Worm (Caenorhabditis elegans) whole organism, late embryonic: Measurements from ENCODE around the gene str-171.

Source experiments
- C38D4.7 ChIP-seq: fragments of 200-800 bp; sonication (Bioruptor generic); optimal IDR thresholded peaks from 2 replicates; lab custom pipeline; 2018; ENCODE audit warnings: mild to moderate bottlenecking, missing genetic modification characterization, moderate library complexity, missing compliant biosample characterization
- F13H6.1 ChIP-seq: sonication (generic microtip); optimal IDR thresholded peaks from 2 replicates; lab custom pipeline; 2016; ENCODE audit warnings: missing genetic modification characterization, missing compliant biosample characterization
- K02D7.2 ChIP-seq: sonication (generic microtip); optimal IDR thresholded peaks from 2 replicates; lab custom pipeline; 2017; ENCODE audit warnings: mild to moderate bottlenecking, missing genetic modification characterization, missing compliant biosample characterization
- T23F11.4 ChIP-seq: fragments of 200-800 bp; sonication (Bioruptor generic); optimal IDR thresholded peaks from 2 replicates; lab custom pipeline; 2018; ENCODE audit warnings: mild to moderate bottlenecking, missing genetic modification characterization, missing compliant biosample characterization
- Y22D7AL.16 ChIP-seq: sonication (generic microtip); optimal IDR thresholded peaks from 2 replicates; lab custom pipeline; 2016; ENCODE audit warnings: missing genetic modification characterization, missing compliant biosample characterization
- ama-1 ChIP-seq: fragments of 150-350 bp; optimal IDR thresholded peaks from 2 replicates; lab custom pipeline; 2014
- ceh-18 ChIP-seq: sonication (generic microtip); optimal IDR thresholded peaks from 2 replicates; lab custom pipeline; 2016; ENCODE audit warnings: missing genetic modification characterization, missing compliant biosample characterization
- ceh-19 ChIP-seq: fragments of 200-800 bp; sonication (Bioruptor generic); optimal IDR thresholded peaks from 2 replicates; lab custom pipeline; 2018; ENCODE audit warnings: mild to moderate bottlenecking, missing genetic modification characterization, missing compliant biosample characterization
- ceh-2 ChIP-seq: sonication (generic microtip); optimal IDR thresholded peaks from 2 replicates; lab custom pipeline; 2016; ENCODE audit warnings: missing genotype, missing genetic modification characterization, missing compliant biosample characterization
- ceh-22 ChIP-seq: sonication (generic microtip); optimal IDR thresholded peaks from 2 replicates; lab custom pipeline; 2017; ENCODE audit warnings: missing biosample characterization, missing genetic modification characterization
- ceh-34 ChIP-seq: sonication (generic microtip); optimal IDR thresholded peaks from 2 replicates; lab custom pipeline; 2016; ENCODE audit warnings: mild to moderate bottlenecking, missing genetic modification characterization, missing compliant biosample characterization
- ceh-45 ChIP-seq: fragments of 200-800 bp; sonication (Bioruptor generic); IDR thresholded peaks from 2 replicates; pipeline ENCODE4 v1.3.6; 2022; ENCODE audit warnings: missing genetic modification reagents, missing genetic modification characterization, missing compliant biosample characterization
- ceh-48 ChIP-seq: sonication (generic microtip); optimal IDR thresholded peaks from 2 replicates; lab custom pipeline; 2016; ENCODE audit warnings: missing genetic modification characterization, inconsistent platforms, missing compliant biosample characterization
- ceh-9 ChIP-seq: sonication (generic microtip); optimal IDR thresholded peaks from 2 replicates; lab custom pipeline; 2016; ENCODE audit warnings: mild to moderate bottlenecking, missing genetic modification characterization, inconsistent platforms, missing compliant biosample characterization
- che-1 ChIP-seq: sonication (generic microtip); optimal IDR thresholded peaks from 2 replicates; lab custom pipeline; 2016; ENCODE audit warnings: mild to moderate bottlenecking, missing genetic modification characterization, missing compliant biosample characterization
- dmd-4 ChIP-seq: sonication (generic microtip); optimal IDR thresholded peaks from 2 replicates; lab custom pipeline; 2016; ENCODE audit warnings: borderline replicate concordance, missing genetic modification characterization, missing compliant biosample characterization
- elt-2 ChIP-seq: sonication (generic microtip); optimal IDR thresholded peaks from 2 replicates; lab custom pipeline; 2016; ENCODE audit warnings: missing genetic modification reagents, missing genetic modification characterization, missing compliant biosample characterization
- elt-4 ChIP-seq: sonication (generic microtip); optimal IDR thresholded peaks from 2 replicates; lab custom pipeline; 2016; ENCODE audit warnings: missing genetic modification characterization, missing compliant biosample characterization
- ets-4 ChIP-seq: sonication (generic microtip); optimal IDR thresholded peaks from 2 replicates; lab custom pipeline; 2016; ENCODE audit warnings: missing genetic modification characterization, missing compliant biosample characterization
- eyg-1 ChIP-seq: sonication (generic microtip); optimal IDR thresholded peaks from 2 replicates; lab custom pipeline; 2016; ENCODE audit warnings: missing genotype, missing genetic modification characterization, missing compliant biosample characterization
- fax-1 ChIP-seq: sonication (generic microtip); optimal IDR thresholded peaks from 2 replicates; lab custom pipeline; 2016; ENCODE audit warnings: missing genotype, missing genetic modification characterization, missing compliant biosample characterization
- fkh-10 ChIP-seq: fragments of 150-350 bp; optimal IDR thresholded peaks from 2 replicates; lab custom pipeline; 2014; ENCODE audit warnings: missing biosample characterization, missing genetic modification reagents, missing genetic modification characterization
- gmeb-2 ChIP-seq: sonication (generic microtip); optimal IDR thresholded peaks from 2 replicates; lab custom pipeline; 2016; ENCODE audit warnings: missing genetic modification characterization, inconsistent platforms, missing compliant biosample characterization
- hlh-15 ChIP-seq: sonication (generic microtip); optimal IDR thresholded peaks from 2 replicates; lab custom pipeline; 2016; ENCODE audit warnings: missing genetic modification characterization, missing compliant biosample characterization
- lim-6 ChIP-seq: sonication (generic microtip); optimal IDR thresholded peaks from 2 replicates; lab custom pipeline; 2016; ENCODE audit warnings: missing genetic modification characterization, missing compliant biosample characterization
- madf-2 ChIP-seq: sonication (generic microtip); optimal IDR thresholded peaks from 2 replicates; lab custom pipeline; 2017; ENCODE audit warnings: missing genetic modification characterization, missing compliant biosample characterization
- nfya-1 ChIP-seq: sonication (generic microtip); optimal IDR thresholded peaks from 2 replicates; lab custom pipeline; 2017; ENCODE audit warnings: missing genetic modification characterization, mild to moderate bottlenecking, missing compliant biosample characterization, antibody characterized with exemption, moderate library complexity
- nhr-11 ChIP-seq: fragments of 150-350 bp; optimal IDR thresholded peaks from 2 replicates; lab custom pipeline; 2014; ENCODE audit warnings: missing biosample characterization, missing genetic modification characterization
- npax-4 ChIP-seq: sonication (generic microtip); optimal IDR thresholded peaks from 2 replicates; lab custom pipeline; 2016; ENCODE audit warnings: missing genetic modification characterization, missing compliant biosample characterization
- odd-2 ChIP-seq: sonication (generic microtip); optimal IDR thresholded peaks from 2 replicates; lab custom pipeline; 2017; ENCODE audit warnings: antibody characterized with exemption, mild to moderate bottlenecking, missing genetic modification characterization, missing compliant biosample characterization
- pqm-1 ChIP-seq: sonication (generic microtip); optimal IDR thresholded peaks from 2 replicates; lab custom pipeline; 2016; ENCODE audit warnings: missing genetic modification characterization, missing compliant biosample characterization
- pros-1 ChIP-seq: fragments of 150-350 bp; optimal IDR thresholded peaks from 2 replicates; lab custom pipeline; 2014; ENCODE audit warnings: missing biosample characterization, missing genetic modification reagents, missing genetic modification characterization
- ref-2 ChIP-seq: sonication (generic microtip); optimal IDR thresholded peaks from 2 replicates; lab custom pipeline; 2016; ENCODE audit warnings: missing genetic modification characterization, missing compliant biosample characterization
- rnt-1 ChIP-seq: sonication (generic microtip); optimal IDR thresholded peaks from 2 replicates; lab custom pipeline; 2016; ENCODE audit warnings: missing genetic modification characterization, missing compliant biosample characterization
- sdc-2 ChIP-seq: sonication (generic microtip); optimal IDR thresholded peaks from 2 replicates; lab custom pipeline; 2016; ENCODE audit warnings: missing genotype, missing genetic modification characterization, missing compliant biosample characterization
- sox-4 ChIP-seq: sonication (generic microtip); optimal IDR thresholded peaks from 2 replicates; lab custom pipeline; 2017; ENCODE audit warnings: mild to moderate bottlenecking, missing genetic modification characterization, inconsistent platforms, missing compliant biosample characterization
- unc-3 ChIP-seq, 2 experiments: fragments of 200-800 bp in 1 of 2; sonication (Bioruptor generic) in 1 of 2; sonication (generic microtip) in 1 of 2; conservative IDR thresholded peaks in 1 of 2; optimal IDR thresholded peaks in 1 of 2; 2 replicates each; pipeline versions ENCODE4 v1.3.6 to Lab custom; 2016 to 2022; ENCODE audit warnings: missing compliant biosample characterization in 2 of 2, missing genetic modification characterization in 2 of 2, missing genetic modification reagents in 1 of 2
- zip-5 ChIP-seq: sonication (generic microtip); optimal IDR thresholded peaks from 2 replicates; lab custom pipeline; 2016; ENCODE audit warnings: missing genetic modification characterization, missing compliant biosample characterization

Gene str-171

ce11 chrV:15156504-15156903, 24.2 kb upstream of the str-171 start:
- TF ChIP-seq nfya-1 (tag; lab: Kevin White, UChicago), result no peak
- TF ChIP-seq hlh-15, result no peak
- no peak for TF ChIP-seq che-1 (tag; lab: Kevin White, UChicago)
- TF ChIP-seq odd-2, result no peak
- no peak for TF ChIP-seq fax-1 (tag; lab: Kevin White, UChicago)
- TF ChIP-seq ceh-34 (tag; lab: Kevin White, UChicago), result no peak
- no peak for TF ChIP-seq eyg-1 (tag; lab: Kevin White, UChicago)
- TF ChIP-seq ets-4 (tag; lab: Kevin White, UChicago), result no peak
- TF ChIP-seq ceh-19 (GFP tag; lab: Kevin White, UChicago), result no peak
- no peak for TF ChIP-seq ama-1 (lab: Kevin White, UChicago)
- no peak for TF ChIP-seq gmeb-2 (tag; lab: Kevin White, UChicago)
- no peak for TF ChIP-seq npax-4 (tag; lab: Kevin White, UChicago)
- no peak for TF ChIP-seq ceh-48 (tag; lab: Kevin White, UChicago)
- no peak for TF ChIP-seq elt-2 (tag; lab: Kevin White, UChicago)
- TF ChIP-seq sdc-2 (tag; lab: Kevin White, UChicago), result no peak
- TF ChIP-seq dmd-4, result no peak
- TF ChIP-seq ceh-18, result no peak
- TF ChIP-seq C38D4.7, result no peak
- TF ChIP-seq zip-5 (tag; lab: Kevin White, UChicago), result no peak
- TF ChIP-seq ceh-9, result no peak

- TF ChIP-seq ceh-2 (tag; lab: Kevin White, UChicago) (no peak), sox-4 (tag; lab: Kevin White, UChicago) (no peak), T23F11.4 (GFP tag; lab: Kevin White, UChicago) (no peak), ceh-45 (GFP tag; lab: Robert Waterston, UW) (no peak)
These were observed 21.0 kb upstream of the str-171 start, which contains the start of gene srh-55 for ce11 chrV:15153277-15153676. Gene srh-55, plus strand, starts transcription at chrV:15153577.

- TF ChIP-seq K02D7.2 (tag; lab: Kevin White, UChicago), result no peak
- TF ChIP-seq fkh-10 (GFP tag; lab: Kevin White, UChicago), result no peak
- TF ChIP-seq sdc-2 (tag; lab: Kevin White, UChicago), result no peak
- TF ChIP-seq ama-1 (lab: Kevin White, UChicago), result no peak
- no peak for TF ChIP-seq ceh-22 (tag; lab: Kevin White, UChicago)
- TF ChIP-seq rnt-1 (tag; lab: Kevin White, UChicago), result no peak
- TF ChIP-seq madf-2 (tag; lab: Kevin White, UChicago), result no peak
- TF ChIP-seq elt-4 (tag; lab: Kevin White, UChicago), result no peak
- no peak for TF ChIP-seq ceh-45 (GFP tag; lab: Robert Waterston, UW)
- no peak for TF ChIP-seq pqm-1
- no peak for TF ChIP-seq nhr-11 (tag; lab: Kevin White, UChicago)
- no peak for TF ChIP-seq pros-1 (tag; lab: Kevin White, UChicago)
- no peak for TF ChIP-seq Y22D7AL.16 (tag; lab: Kevin White, UChicago)
- no peak for TF ChIP-seq ceh-48 (tag; lab: Kevin White, UChicago)
- TF ChIP-seq unc-3 (GFP tag; conservative IDR thresholded peaks at IDR 0.05; lab: Robert Waterston, UW), result no peak
- no peak for TF ChIP-seq unc-3 (tag; optimal IDR thresholded peaks at IDR 0.05; lab: Kevin White, UChicago)
- TF ChIP-seq, all 69 proteins: peak for 0
These were observed 19.7 kb upstream of the str-171 start for ce11 chrV:15152010-15152409.

ce11 chrV:15150661-15151060, 18.3 kb upstream of the str-171 start, which contains the start of gene T09F5.2:
Gene T09F5.2, plus strand, starts transcription at chrV:15150961.
- no peak for TF ChIP-seq lim-6
- TF ChIP-seq nfya-1 (tag; lab: Kevin White, UChicago), result no peak
- TF ChIP-seq ref-2 (tag; lab: Kevin White, UChicago), result no peak
- TF ChIP-seq F13H6.1 (tag; lab: Kevin White, UChicago), result no peak
- no peak for TF ChIP-seq K02D7.2 (tag; lab: Kevin White, UChicago)
